Worm (Caenorhabditis elegans): ENCODE measurements around the gene fbxb-82.

Gene fbxb-82

ce11 chrIII:177715-178114 is 34.7 kb upstream of the fbxb-82 start, which contains the start of gene F40G9.14:
Gene F40G9.14, minus strand, starts transcription at chrIII:177815.
- TF ChIP-seq ztf-1 (GFP tag; conservative IDR thresholded peaks at IDR 0.05) (no peak), nhr-129 (tag; optimal IDR thresholded peaks at IDR 0.05) (no peak), nhr-21 (tag; optimal IDR thresholded peaks at IDR 0.05) (no peak), nhr-6 (tag; optimal IDR thresholded peaks at IDR 0.05) (no peak), sem-4 (tag; optimal IDR thresholded peaks at IDR 0.05) (no peak), gmeb-1 (tag; optimal IDR thresholded peaks at IDR 0.05) (no peak), Y55F3AM.14 (GFP tag; optimal IDR thresholded peaks at IDR 0.05) (no peak), skn-1 (tag; optimal IDR thresholded peaks at IDR 0.05) (no peak), elt-3 (tag; optimal IDR thresholded peaks at IDR 0.05) (no peak), blmp-1 (tag; optimal IDR thresholded peaks at IDR 0.05; ENCODE audit: insufficient read depth) (no peak), aly-2 (tag; optimal IDR thresholded peaks at IDR 0.05) (no peak), nhr-12 (tag; optimal IDR thresholded peaks at IDR 0.05) (no peak), dmd-4 (tag; optimal IDR thresholded peaks at IDR 0.05) (no peak), elt-1 (tag; optimal IDR thresholded peaks at IDR 0.05) (no peak), ztf-11 (tag; optimal IDR thresholded peaks at IDR 0.05) (no peak)

ce11 chrIII:175733-176132 is 32.7 kb upstream of the fbxb-82 start, which contains the start of gene clec-148:
Gene clec-148, minus strand, starts transcription at chrIII:175833.
- TF ChIP-seq fos-1 (tag; optimal IDR thresholded peaks at IDR 0.05) (peak; percentile 53), peb-1 (tag; optimal IDR thresholded peaks at IDR 0.05) (no peak)

- no peak for TF ChIP-seq Y55F3AM.14 (GFP tag; optimal IDR thresholded peaks at IDR 0.05)
- no peak for TF ChIP-seq blmp-1 (tag; optimal IDR thresholded peaks at IDR 0.05; ENCODE audit: insufficient read depth)
- no peak for TF ChIP-seq ztf-11 (tag; optimal IDR thresholded peaks at IDR 0.05)
- TF ChIP-seq aly-2 (tag; optimal IDR thresholded peaks at IDR 0.05), result no peak
- TF ChIP-seq nhr-12 (tag; optimal IDR thresholded peaks at IDR 0.05), result no peak
- no peak for TF ChIP-seq mab-5 (tag; optimal IDR thresholded peaks at IDR 0.05)
- no peak for TF ChIP-seq nhr-10 (tag; optimal IDR thresholded peaks at IDR 0.05)
- no peak for TF ChIP-seq fos-1 (tag; optimal IDR thresholded peaks at IDR 0.05)
- no peak for TF ChIP-seq nhr-11 (tag; optimal IDR thresholded peaks at IDR 0.05)
Measured at ce11 chrIII:173501-173900, 30.5 kb upstream of the fbxb-82 start, which contains the start of gene F40G9.19. Gene F40G9.19, plus strand, starts transcription at chrIII:173801.

- TF ChIP-seq nhr-6 (tag; optimal IDR thresholded peaks at IDR 0.05) (no peak), nhr-23 (tag; optimal IDR thresholded peaks at IDR 0.05) (no peak), nhr-237 (tag; optimal IDR thresholded peaks at IDR 0.05) (no peak), sem-4 (tag; optimal IDR thresholded peaks at IDR 0.05) (no peak), peb-1 (tag; optimal IDR thresholded peaks at IDR 0.05) (no peak), lin-13 (GFP tag; optimal IDR thresholded peaks at IDR 0.05) (no peak), gmeb-1 (tag; optimal IDR thresholded peaks at IDR 0.05) (no peak), F13H6.1 (tag; optimal IDR thresholded peaks at IDR 0.05) (no peak), nhr-25 (tag; optimal IDR thresholded peaks at IDR 0.05) (no peak), unc-39 (tag; optimal IDR thresholded peaks at IDR 0.05) (no peak), R02D3.7 (tag; optimal IDR thresholded peaks at IDR 0.05) (no peak), ztf-4 (tag; optimal IDR thresholded peaks at IDR 0.05) (no peak), ztf-1 (GFP tag; conservative IDR thresholded peaks at IDR 0.05) (no peak), aly-2 (tag; optimal IDR thresholded peaks at IDR 0.05) (no peak), zag-1 (tag; optimal IDR thresholded peaks at IDR 0.05) (no peak), skn-1 (tag; optimal IDR thresholded peaks at IDR 0.05) (no peak), nhr-129 (tag; optimal IDR thresholded peaks at IDR 0.05) (no peak), lsy-2 (tag; optimal IDR thresholded peaks at IDR 0.05) (no peak), unc-55 (GFP tag; optimal IDR thresholded peaks at IDR 0.05) (no peak), fos-1 (tag; optimal IDR thresholded peaks at IDR 0.05) (no peak)
Measured at ce11 chrIII:171617-172016, 28.6 kb upstream of the fbxb-82 start, which contains the start of the genes F40G9.9 and F40G9.12. Gene F40G9.9, minus strand, starts transcription at chrIII:171717. Gene F40G9.12, plus strand, starts transcription at chrIII:171847.

DNA sequence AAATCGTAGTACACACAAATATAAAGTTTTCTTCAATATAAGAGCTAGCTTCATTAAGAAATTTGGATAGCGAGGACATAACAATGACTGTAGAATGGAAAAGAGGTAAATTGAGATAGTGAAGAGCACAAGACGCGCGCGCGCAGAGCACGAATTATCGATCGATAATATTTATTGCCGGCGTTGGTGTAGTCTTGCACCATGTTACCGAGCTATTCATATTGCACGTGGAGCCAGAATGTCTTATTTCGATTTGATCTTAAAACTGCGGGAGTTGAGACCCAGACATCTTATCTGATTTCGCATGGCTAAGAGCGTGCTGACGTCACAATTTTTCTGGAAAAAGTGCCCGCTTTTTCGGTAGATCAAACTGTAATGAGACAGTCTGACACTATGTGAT is 26.5 kb upstream of the fbxb-82 start, which contains the start of gene F40G9.18:
Gene F40G9.18 (minus strand): TSS at position 101 of the 400 bp plus-strand sequence.
- no peak for TF ChIP-seq C34F6.9 (tag; optimal IDR thresholded peaks at IDR 0.05)
- no peak for TF ChIP-seq ceh-82 (tag; optimal IDR thresholded peaks at IDR 0.05)
- TF ChIP-seq ceh-16 (tag; optimal IDR thresholded peaks at IDR 0.05), result no peak
- TF ChIP-seq elt-3 (tag; optimal IDR thresholded peaks at IDR 0.05), result no peak
- no peak for TF ChIP-seq sma-3 (GFP tag; optimal IDR thresholded peaks at IDR 0.05)
- no peak for TF ChIP-seq nhr-237 (tag; optimal IDR thresholded peaks at IDR 0.05)
- no peak for TF ChIP-seq dmd-4 (tag; optimal IDR thresholded peaks at IDR 0.05)
- no peak for TF ChIP-seq Y55F3AM.14 (GFP tag; optimal IDR thresholded peaks at IDR 0.05)
- TF ChIP-seq crh-2 (tag; optimal IDR thresholded peaks at IDR 0.05), result no peak
- TF ChIP-seq ztf-11 (tag; optimal IDR thresholded peaks at IDR 0.05), result no peak
- TF ChIP-seq F13H6.1 (tag; optimal IDR thresholded peaks at IDR 0.05), result no peak
- TF ChIP-seq snpc-4 (tag; optimal IDR thresholded peaks at IDR 0.05), result no peak
